Fruit fly (Drosophila melanogaster): ENCODE results near the gene CG32277.

Gene CG32277

DNA sequence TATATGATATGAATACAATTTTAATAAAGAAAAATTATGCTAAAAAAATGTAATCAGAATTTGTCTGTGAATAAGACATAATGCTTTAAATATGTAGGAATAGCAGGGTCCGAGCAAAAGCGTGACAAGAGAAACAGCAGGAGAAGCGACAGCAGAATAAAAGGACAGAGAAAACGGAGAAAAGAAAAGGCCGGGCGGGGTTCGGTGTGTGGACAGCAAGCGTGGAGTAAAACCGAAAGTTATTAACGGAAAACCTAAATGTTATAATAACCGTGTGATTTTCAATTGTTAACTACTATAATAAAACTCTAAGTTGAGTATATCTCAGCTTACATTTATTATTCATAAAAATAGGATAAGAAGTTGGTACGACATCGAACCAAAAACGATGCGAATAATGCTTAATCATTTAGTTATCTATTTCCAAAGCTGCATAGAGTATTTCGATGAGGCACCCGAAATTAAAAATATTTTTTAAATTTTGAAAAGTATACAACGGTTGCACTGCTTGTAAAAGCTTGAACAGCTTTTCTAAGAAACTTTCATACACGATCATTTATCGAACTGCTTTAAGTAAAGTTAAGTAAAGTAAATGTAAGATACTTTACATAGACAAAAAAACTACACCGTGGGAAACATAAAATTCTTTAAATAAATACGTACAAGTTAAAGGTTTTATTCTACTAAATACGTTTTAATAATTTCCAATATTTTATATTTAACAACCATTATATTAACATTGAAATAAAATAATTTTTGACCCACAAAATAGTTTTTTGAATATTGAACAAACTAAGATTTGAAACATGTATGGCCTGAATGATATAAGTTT is 46.6 kb upstream of the CG32277 start (continued):
- TF ChIP-seq Dp (GFP tag; optimal IDR thresholded peaks at IDR 0.05) (peak; percentile 27), CG17361 (GFP tag; IDR thresholded peaks at IDR 0.05) (no peak), fru (optimal IDR thresholded peaks at IDR 0.05) (no peak), HLH4C (GFP tag; IDR thresholded peaks at IDR 0.05; ENCODE audit: partially characterized antibody) (no peak), CG7987 (GFP tag; optimal IDR thresholded peaks at IDR 0.05) (no peak), lola (GFP tag; optimal IDR thresholded peaks at IDR 0.05) (no peak), CG7556 (GFP tag; optimal IDR thresholded peaks at IDR 0.05) (no peak), CG18262 (tag; optimal IDR thresholded peaks at IDR 0.05) (no peak), sna (GFP tag; IDR thresholded peaks at IDR 0.05; ENCODE audit: partially characterized antibody) (no peak), CG6813 (GFP tag; optimal IDR thresholded peaks at IDR 0.05) (no peak), pnt (GFP tag; optimal IDR thresholded peaks at IDR 0.05) (no peak), CG13775 (GFP tag; optimal IDR thresholded peaks at IDR 0.05) (no peak), CG5180 (GFP tag; optimal IDR thresholded peaks at IDR 0.05) (no peak), nau (GFP tag; optimal IDR thresholded peaks at IDR 0.05) (no peak), tin (GFP tag; optimal IDR thresholded peaks at IDR 0.05) (no peak), zen2 (GFP tag; IDR thresholded peaks at IDR 0.05; ENCODE audit: partially characterized antibody) (no peak), CG3163 (GFP tag; optimal IDR thresholded peaks at IDR 0.05) (no peak), CG16779 (GFP tag; IDR thresholded peaks at IDR 0.05) (no peak), TFAM (GFP tag; optimal IDR thresholded peaks at IDR 0.05) (no peak), zen (tag; optimal IDR thresholded peaks at IDR 0.05) (no peak), CG11247 (GFP tag; IDR thresholded peaks at IDR 0.05) (no peak), eve (GFP tag; optimal IDR thresholded peaks at IDR 0.05) (no peak), bigmax (GFP tag; optimal IDR thresholded peaks at IDR 0.05) (no peak), CG6272 (GFP tag; IDR thresholded peaks at IDR 0.05) (no peak), Hr51 (GFP tag; optimal IDR thresholded peaks at IDR 0.05) (peak in 1 of 2 experiments; percentile 8), Dek (tag; optimal IDR thresholded peaks at IDR 0.05) (peak; percentile 0), CG10431 (GFP tag; optimal IDR thresholded peaks at IDR 0.05) (no peak), CG3847 (GFP tag; IDR thresholded peaks at IDR 0.05) (no peak), tap (tag; optimal IDR thresholded peaks at IDR 0.05) (no peak), CG7963 (GFP tag; IDR thresholded peaks at IDR 0.05; ENCODE audit: partially characterized antibody) (no peak), Sin3A (optimal IDR thresholded peaks at IDR 0.05) (no peak), CG11085 (GFP tag; IDR thresholded peaks at IDR 0.05) (no peak), CG33213 (GFP tag; optimal IDR thresholded peaks at IDR 0.05) (no peak), CG2889 (GFP tag; IDR thresholded peaks at IDR 0.05) (no peak), pan (optimal IDR thresholded peaks at IDR 0.05) (no peak), pan (GFP tag; optimal IDR thresholded peaks at IDR 0.05 in 1 of 2, IDR thresholded peaks at IDR 0.05 in 1 of 2) (peak in 1 of 2 experiments; percentile 21), CG17829 (tag; optimal IDR thresholded peaks at IDR 0.05) (no peak), CG8281 (tag; optimal IDR thresholded peaks at IDR 0.05) (no peak), croc (GFP tag; conservative IDR thresholded peaks at IDR 0.05) (no peak), CG34422 (GFP tag; IDR thresholded peaks at IDR 0.05) (no peak), her (GFP tag; optimal IDR thresholded peaks at IDR 0.05) (no peak), jing (GFP tag; optimal IDR thresholded peaks at IDR 0.05) (no peak), Sry-δ (GFP tag; optimal IDR thresholded peaks at IDR 0.05) (no peak), CG4707 (GFP tag; optimal IDR thresholded peaks at IDR 0.05) (no peak), p53 (GFP tag; optimal IDR thresholded peaks at IDR 0.05) (no peak), CG4820 (GFP tag; optimal IDR thresholded peaks at IDR 0.05) (no peak), cwo (GFP tag; optimal IDR thresholded peaks at IDR 0.05) (no peak), CG15601 (tag; optimal IDR thresholded peaks at IDR 0.05) (no peak), CG17912 (GFP tag; optimal IDR thresholded peaks at IDR 0.05) (no peak), CG30403 (GFP tag; optimal IDR thresholded peaks at IDR 0.05) (peak; percentile 1)

Measured in whole organism, embryonic.